Worm (Caenorhabditis elegans) whole organism, young adult: ENCODE results near the gene Y48B6A.10.
A peak's percentile ranks its signal among the peaks of the same experiment; 100 is the strongest.

Experiments
- C06A6.2 ChIP-seq: fragments of 200-800 bp; sonication (Bioruptor generic); conservative IDR thresholded peaks from 2 replicates; pipeline ENCODE4 v1.3.6; 2022; ENCODE audit warnings: missing genetic modification characterization, missing compliant biosample characterization
- C17E4.6 ChIP-seq: fragments of 200-800 bp; sonication (Bioruptor generic); IDR thresholded peaks from 2 replicates; pipeline ENCODE4 v1.3.6; 2022; ENCODE audit warnings: missing genetic modification reagents, missing genetic modification characterization, missing compliant biosample characterization
- F37B4.10 ChIP-seq: fragments of 200-800 bp; sonication (Bioruptor generic); IDR thresholded peaks from 2 replicates; pipeline ENCODE4 v1.3.6; 2022; ENCODE audit warnings: missing genetic modification characterization, missing compliant biosample characterization
- F39B2.1 ChIP-seq: fragments of 200-800 bp; sonication (Bioruptor generic); IDR thresholded peaks from 2 replicates; pipeline ENCODE4 v1.3.6; 2022; ENCODE audit warnings: missing genetic modification reagents, missing genetic modification characterization, missing compliant biosample characterization
- Y56A3A.18 ChIP-seq: fragments of 200-800 bp; sonication (Bioruptor generic); IDR thresholded peaks from 2 replicates; pipeline ENCODE4 v1.3.6; 2022; ENCODE audit warnings: missing genetic modification reagents, missing genetic modification characterization, missing compliant biosample characterization
- Y79H2A.3 ChIP-seq: fragments of 200-800 bp; sonication (Bioruptor generic); conservative IDR thresholded peaks from 2 replicates; pipeline ENCODE4 v1.3.6; 2022; ENCODE audit warnings: missing genetic modification reagents, missing genetic modification characterization, missing compliant biosample characterization
- ZK185.1 ChIP-seq: sonication (generic microtip); optimal IDR thresholded peaks from 2 replicates; lab custom pipeline; 2016; ENCODE audit warnings: mild to moderate bottlenecking, missing genetic modification characterization, missing compliant biosample characterization; ENCODE audit not compliant: poor library complexity, severe bottlenecking
- akir-1 ChIP-seq: fragments of 200-800 bp; sonication (Bioruptor generic); optimal IDR thresholded peaks from 2 replicates; lab custom pipeline; 2018; ENCODE audit warnings: mild to moderate bottlenecking, missing genetic modification characterization, moderate library complexity, missing compliant biosample characterization
- ama-1 ChIP-seq, 3 experiments: fragments of 150-350 bp in 1 of 3; sonication (generic microtip) in 2 of 3; optimal IDR thresholded peaks; 2 replicates each; lab custom pipeline; 2014 to 2018; ENCODE audit warnings: missing biosample characterization in 2 of 3, missing genetic modification characterization in 2 of 3, missing genetic modification reagents in 2 of 3
- attf-5 ChIP-seq: fragments of 200-800 bp; sonication (Bioruptor generic); optimal IDR thresholded peaks from 2 replicates; lab custom pipeline; 2018; ENCODE audit warnings: mild to moderate bottlenecking, missing genetic modification characterization, missing compliant biosample characterization
- bed-2 ChIP-seq: fragments of 200-800 bp; sonication (Bioruptor generic); IDR thresholded peaks from 2 replicates; pipeline ENCODE4 v1.3.6; 2022; ENCODE audit warnings: missing genetic modification reagents, missing genetic modification characterization, missing compliant biosample characterization
- cebp-1 ChIP-seq, 2 experiments: fragments of 200-800 bp in 1 of 2; sonication (Bioruptor generic) in 1 of 2; sonication (generic microtip) in 1 of 2; IDR thresholded peaks in 1 of 2; optimal IDR thresholded peaks in 1 of 2; 2 replicates each; pipeline versions ENCODE4 v1.3.6 to Lab custom; 2017 to 2022; ENCODE audit warnings: missing compliant biosample characterization in 2 of 2, missing genetic modification characterization in 2 of 2, mild to moderate bottlenecking in 1 of 2, missing genetic modification reagents in 1 of 2, moderate library complexity in 1 of 2
- die-1 ChIP-seq: sonication (generic microtip); optimal IDR thresholded peaks from 2 replicates; lab custom pipeline; 2016; ENCODE audit warnings: missing genotype, mild to moderate bottlenecking, missing genetic modification characterization, missing compliant biosample characterization
- dox-1 ChIP-seq: fragments of 200-800 bp; sonication (Bioruptor generic); IDR thresholded peaks from 2 replicates; pipeline ENCODE4 v1.3.6; 2022; ENCODE audit warnings: missing genetic modification reagents, missing genetic modification characterization, missing compliant biosample characterization
- egl-18 ChIP-seq: fragments of 200-800 bp; sonication (Bioruptor generic); IDR thresholded peaks from 2 replicates; pipeline ENCODE4 v1.3.6; 2022; ENCODE audit warnings: missing genetic modification reagents, missing genetic modification characterization, missing compliant biosample characterization
- egl-44 ChIP-seq: fragments of 200-800 bp; sonication (Bioruptor generic); IDR thresholded peaks from 2 replicates; pipeline ENCODE4 v1.3.6; 2022; ENCODE audit warnings: missing genetic modification reagents, missing genetic modification characterization, missing compliant biosample characterization
- egrh-3 ChIP-seq: fragments of 200-800 bp; sonication (Bioruptor generic); IDR thresholded peaks from 2 replicates; pipeline ENCODE4 v1.3.6; 2022; ENCODE audit warnings: missing genetic modification reagents, missing genetic modification characterization, missing compliant biosample characterization
- ets-4 ChIP-seq: fragments of 200-800 bp; sonication (Bioruptor generic); optimal IDR thresholded peaks from 2 replicates; lab custom pipeline; 2018; ENCODE audit warnings: mild to moderate bottlenecking, missing genetic modification characterization, missing compliant biosample characterization
- fkh-3 ChIP-seq: sonication (generic microtip); optimal IDR thresholded peaks from 2 replicates; lab custom pipeline; 2016; ENCODE audit warnings: mild to moderate bottlenecking, missing genetic modification characterization, missing compliant biosample characterization
- gei-17 ChIP-seq: fragments of 200-800 bp; sonication (Bioruptor generic); optimal IDR thresholded peaks from 2 replicates; lab custom pipeline; 2018; ENCODE audit warnings: mild to moderate bottlenecking, missing genetic modification characterization, missing compliant biosample characterization
- hmg-1.2 ChIP-seq: fragments of 200-800 bp; sonication (Bioruptor generic); IDR thresholded peaks from 2 replicates; pipeline ENCODE4 v1.3.6; 2022; ENCODE audit warnings: missing genetic modification reagents, missing genetic modification characterization, missing compliant biosample characterization
- hsf-1 ChIP-seq: fragments of 200-800 bp; sonication (Bioruptor generic); IDR thresholded peaks from 2 replicates; pipeline ENCODE4 v1.3.6; 2022; ENCODE audit warnings: missing genetic modification reagents, missing genetic modification characterization, missing compliant biosample characterization
- lin-35 ChIP-seq, 3 experiments: fragments of 150-350 bp in 2 of 3; sonication (generic microtip) in 1 of 3; optimal IDR thresholded peaks; 2 replicates each; lab custom pipeline; 2014 to 2018; ENCODE audit warnings: missing biosample characterization in 3 of 3, missing genetic modification characterization in 3 of 3, missing genetic modification reagents in 3 of 3
- lin-40 ChIP-seq: sonication (generic microtip); optimal IDR thresholded peaks from 2 replicates; lab custom pipeline; 2016; ENCODE audit warnings: missing genetic modification characterization, mild to moderate bottlenecking, missing compliant biosample characterization, missing genotype, missing genetic modification reagents
- lin-54 ChIP-seq: fragments of 200-800 bp; sonication (Bioruptor generic); optimal IDR thresholded peaks from 2 replicates; lab custom pipeline; 2018; ENCODE audit warnings: mild to moderate bottlenecking, missing genetic modification characterization, missing compliant biosample characterization
- lir-1 ChIP-seq: fragments of 200-800 bp; sonication (Bioruptor generic); conservative IDR thresholded peaks from 2 replicates; pipeline ENCODE4 v1.3.6; 2022; ENCODE audit warnings: missing genetic modification reagents, missing genetic modification characterization, missing compliant biosample characterization
- mcd-1 ChIP-seq: fragments of 200-800 bp; sonication (Bioruptor generic); IDR thresholded peaks from 2 replicates; pipeline ENCODE4 v1.3.6; 2022; ENCODE audit warnings: missing genetic modification reagents, missing genetic modification characterization, missing compliant biosample characterization
- mxl-1 ChIP-seq: sonication (generic microtip); optimal IDR thresholded peaks from 2 replicates; lab custom pipeline; 2016; ENCODE audit warnings: missing genetic modification characterization, missing compliant biosample characterization
- nfyb-1 ChIP-seq: fragments of 200-800 bp; sonication (Bioruptor generic); IDR thresholded peaks from 2 replicates; pipeline ENCODE4 v1.3.6; 2022; ENCODE audit warnings: missing genetic modification reagents, missing genetic modification characterization, missing compliant biosample characterization
- nhr-80 ChIP-seq: sonication (generic microtip); optimal IDR thresholded peaks from 2 replicates; lab custom pipeline; 2016; ENCODE audit warnings: missing genetic modification characterization, missing compliant biosample characterization
- pbrm-1 ChIP-seq: fragments of 200-800 bp; sonication (Bioruptor generic); IDR thresholded peaks from 2 replicates; pipeline ENCODE4 v1.3.6; 2022; ENCODE audit warnings: missing genetic modification reagents, missing genetic modification characterization, missing compliant biosample characterization
- rcor-1 ChIP-seq: fragments of 200-800 bp; sonication (Bioruptor generic); IDR thresholded peaks from 2 replicates; pipeline ENCODE4 v1.3.6; 2022; ENCODE audit warnings: missing genetic modification reagents, missing genetic modification characterization, missing compliant biosample characterization
- repo-1 ChIP-seq: sonication (generic microtip); optimal IDR thresholded peaks from 2 replicates; lab custom pipeline; 2017; ENCODE audit warnings: mild to moderate bottlenecking, missing genetic modification characterization, missing compliant biosample characterization
- snpc-4 ChIP-seq, 5 experiments: fragments of 150-350 bp in 1 of 5; sonication (generic microtip) in 4 of 5; optimal IDR thresholded peaks; 2 replicates each; lab custom pipeline; 2014 to 2018; ENCODE audit warnings: missing genetic modification characterization in 5 of 5, missing biosample characterization in 3 of 5, antibody characterized with exemption in 2 of 5, mild to moderate bottlenecking in 2 of 5, missing compliant biosample characterization in 2 of 5, missing genotype in 2 of 5, moderate library complexity in 2 of 5, missing genetic modification reagents in 1 of 5
- unc-62 ChIP-seq: fragments of 150-350 bp; optimal IDR thresholded peaks from 2 replicates; lab custom pipeline; 2014; ENCODE audit warnings: missing biosample characterization, missing genetic modification reagents, missing genetic modification characterization
- zfh-2 ChIP-seq: fragments of 200-800 bp; sonication (Bioruptor generic); conservative IDR thresholded peaks from 2 replicates; pipeline ENCODE4 v1.3.6; 2022; ENCODE audit warnings: missing genetic modification reagents, missing genetic modification characterization, missing compliant biosample characterization
- ztf-18 ChIP-seq: sonication (generic microtip); optimal IDR thresholded peaks from 2 replicates; lab custom pipeline; 2016; ENCODE audit warnings: missing genotype, mild to moderate bottlenecking, missing genetic modification characterization, missing compliant biosample characterization

The Y48B6A.10 gene

DNA sequence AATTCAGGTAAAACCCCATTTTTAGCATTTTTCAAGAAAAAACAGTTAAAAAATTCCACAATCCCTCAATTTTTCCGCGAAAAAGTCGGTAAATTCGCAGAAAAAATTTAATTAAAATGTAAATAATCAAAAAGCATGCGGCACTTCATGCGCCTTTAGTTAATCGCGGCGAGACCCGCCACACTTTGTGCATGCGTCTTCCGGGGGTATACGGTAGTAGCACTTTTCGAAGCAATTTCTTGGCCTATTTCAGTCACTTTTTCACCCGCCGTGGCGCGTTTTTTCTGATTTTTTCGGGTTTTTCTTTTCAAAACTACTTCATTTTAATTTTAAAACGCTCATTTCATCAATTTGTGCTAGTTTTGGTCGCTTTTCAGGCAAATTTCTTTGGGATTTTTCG is 33.0 kb downstream of the Y48B6A.10 start (continued):
- TF ChIP-seq egl-44 (GFP tag; lab: Robert Waterston, UW) (no peak), fkh-3 (tag; lab: Kevin White, UChicago) (no peak), bed-2 (GFP tag; lab: Robert Waterston, UW) (no peak)

DNA sequence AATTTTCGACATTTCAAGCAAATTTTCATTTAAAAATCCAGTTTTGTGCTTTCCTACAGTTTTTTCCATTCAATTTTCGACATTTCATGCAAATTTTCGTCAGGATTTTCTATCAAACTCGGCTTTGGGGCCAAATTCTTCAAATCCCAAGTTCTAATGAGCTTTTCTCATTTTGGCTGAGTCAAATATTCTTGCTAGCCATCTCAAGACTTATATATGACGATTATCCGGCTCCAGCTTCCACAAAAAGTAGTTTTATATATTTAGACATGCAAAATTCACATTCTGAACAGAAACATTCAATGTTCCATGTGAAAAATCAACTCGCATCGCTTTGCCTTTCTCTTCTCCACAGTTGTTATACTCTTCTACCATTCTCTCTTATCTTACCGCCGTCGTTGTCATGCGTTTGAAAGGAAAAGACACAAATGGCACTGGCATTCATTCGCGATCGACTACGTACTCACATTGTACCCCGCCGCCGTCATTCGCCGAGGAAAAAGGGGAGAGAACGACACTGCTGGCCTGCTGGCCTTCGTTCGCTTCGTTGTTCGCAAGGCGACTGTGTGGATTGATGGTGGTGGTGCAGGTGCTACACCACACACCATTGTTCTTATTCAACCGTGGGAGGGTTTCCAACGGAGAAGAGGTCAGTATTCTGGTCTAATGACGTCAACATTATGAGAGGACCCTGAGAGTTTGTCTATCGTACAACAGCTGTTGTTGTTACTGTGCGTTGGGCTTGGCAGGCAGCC is 33.7 kb downstream of the Y48B6A.10 start:
- peak; percentile 23 for TF ChIP-seq lin-54 (GFP tag; lab: Kevin White, UChicago)
- 0 out of 2 replicates have a peak, but pooled peaks have one; percentile 26 for TF ChIP-seq hmg-1.2 (GFP tag; lab: Robert Waterston, UW)
- TF ChIP-seq hsf-1, result 0 out of 2 replicates have a peak, but pooled peaks have one; percentile 5
- TF ChIP-seq attf-5, result peak; percentile 29
- 0 out of 2 replicates have a peak, but pooled peaks have one; percentile 42 for TF ChIP-seq rcor-1 (GFP tag; lab: Robert Waterston, UW)
- TF ChIP-seq C17E4.6, result no peak
- 0 out of 2 replicates have a peak, but pooled peaks have one; percentile 11 for TF ChIP-seq Y79H2A.3 (GFP tag; lab: Robert Waterston, UW)
- peak; percentile 17; the same call in 1 of the 2 replicates for TF ChIP-seq egrh-3 (GFP tag; lab: Robert Waterston, UW)
- TF ChIP-seq nhr-80 (tag; lab: Kevin White, UChicago), result peak; percentile 90
- TF ChIP-seq snpc-4 (GFP tag; optimal IDR thresholded peaks at IDR 0.05; lab: Kevin White, UChicago), result no peak
- TF ChIP-seq snpc-4 (tag; optimal IDR thresholded peaks at IDR 0.05; lab: Kevin White, UChicago), result peak in 1 of 4 experiments; percentile 6
- TF ChIP-seq ets-4 (GFP tag; lab: Kevin White, UChicago), result peak; percentile 75
- no peak for TF ChIP-seq repo-1 (tag; lab: Kevin White, UChicago)
- no peak for TF ChIP-seq mxl-1 (tag; lab: Kevin White, UChicago)
- TF ChIP-seq mcd-1 (GFP tag; lab: Robert Waterston, UW), result peak; percentile 28; the same call in 1 of the 2 replicates
- TF ChIP-seq ztf-18 (tag; lab: Kevin White, UChicago), result peak; percentile 51
- TF ChIP-seq nfyb-1 (GFP tag; lab: Robert Waterston, UW), result peak; percentile 54; the same call in 1 of the 2 replicates
- peak; percentile 70 for TF ChIP-seq zfh-2
- TF ChIP-seq dox-1 (GFP tag; lab: Robert Waterston, UW), result peak; percentile 43; the same call in 1 of the 2 replicates
- TF ChIP-seq lin-40 (tag; lab: Kevin White, UChicago), result peak; percentile 4
- TF ChIP-seq unc-62, result peak; percentile 46
- no peak for TF ChIP-seq cebp-1 (GFP tag; IDR thresholded peaks at IDR 0.05; lab: Robert Waterston, UW)
- TF ChIP-seq cebp-1 (tag; optimal IDR thresholded peaks at IDR 0.05; lab: Kevin White, UChicago), result peak; percentile 33
- TF ChIP-seq die-1 (tag; lab: Kevin White, UChicago), result peak; percentile 18
- no peak for TF ChIP-seq akir-1 (GFP tag; lab: Kevin White, UChicago)
- TF ChIP-seq lir-1 (GFP tag; lab: Robert Waterston, UW), result no peak

DNA sequence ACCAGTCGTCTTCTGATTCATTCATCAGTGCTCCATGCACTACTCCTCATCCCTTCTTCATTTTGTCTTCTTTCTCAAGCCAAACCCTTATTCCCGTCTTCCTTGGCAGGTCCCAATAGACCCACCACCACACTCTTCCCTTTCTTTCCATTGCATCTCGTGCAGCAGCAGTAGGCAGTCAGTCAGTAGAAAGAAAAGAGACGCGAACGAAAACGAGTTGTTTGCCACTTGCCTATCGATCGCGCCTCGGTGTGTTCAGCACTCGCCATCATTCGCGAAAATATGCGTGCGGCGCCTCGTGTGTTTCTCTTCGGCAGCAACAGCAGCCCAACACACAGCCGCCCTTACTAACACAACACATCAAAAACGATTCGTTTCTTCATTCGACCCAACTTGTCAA is 35.3 kb downstream of the Y48B6A.10 start:
- TF ChIP-seq pbrm-1 (GFP tag; lab: Robert Waterston, UW), result peak; percentile 56; the same call in 1 of the 2 replicates
- peak; percentile 42 for TF ChIP-seq lin-54 (GFP tag; lab: Kevin White, UChicago)
- peak; percentile 43; the same call in 1 of the 2 replicates for TF ChIP-seq mcd-1 (GFP tag; lab: Robert Waterston, UW)
- no peak for TF ChIP-seq ama-1 (optimal IDR thresholded peaks at IDR 0.05; lab: Kevin White, UChicago)
- no peak for TF ChIP-seq ama-1 (GFP tag; optimal IDR thresholded peaks at IDR 0.05; lab: Kevin White, UChicago)
- TF ChIP-seq gei-17, result no peak
- TF ChIP-seq dox-1 (GFP tag; lab: Robert Waterston, UW), result peak; percentile 26; the same call in 1 of the 2 replicates
- TF ChIP-seq C06A6.2 (GFP tag; lab: Robert Waterston, UW), result 0 out of 2 replicates have a peak, but pooled peaks have one; percentile 36
- TF ChIP-seq egrh-3 (GFP tag; lab: Robert Waterston, UW), result peak; percentile 24
- TF ChIP-seq lin-40 (tag; lab: Kevin White, UChicago), result peak; percentile 15
- TF ChIP-seq nhr-80 (tag; lab: Kevin White, UChicago), result peak; percentile 42
- no peak for TF ChIP-seq F39B2.1 (GFP tag; lab: Robert Waterston, UW)
- TF ChIP-seq snpc-4 (GFP tag; optimal IDR thresholded peaks at IDR 0.05; lab: Kevin White, UChicago), result no peak
- TF ChIP-seq snpc-4 (tag; optimal IDR thresholded peaks at IDR 0.05; lab: Kevin White, UChicago), result peak in 1 of 4 experiments; percentile 19
- no peak for TF ChIP-seq cebp-1 (GFP tag; IDR thresholded peaks at IDR 0.05; lab: Robert Waterston, UW)
- TF ChIP-seq cebp-1 (tag; optimal IDR thresholded peaks at IDR 0.05; lab: Kevin White, UChicago), result peak; percentile 33
- no peak for TF ChIP-seq F37B4.10
- peak; percentile 46; the same call in 1 of the 2 replicates for TF ChIP-seq zfh-2
- TF ChIP-seq egl-18 (GFP tag; lab: Robert Waterston, UW), result 0 out of 2 replicates have a peak, but pooled peaks have one; percentile 44
- no peak for TF ChIP-seq ZK185.1
- peak; percentile 48 for TF ChIP-seq attf-5
- TF ChIP-seq Y56A3A.18 (GFP tag; lab: Robert Waterston, UW), result 0 out of 2 replicates have a peak, but pooled peaks have one; percentile 24
- peak; percentile 50; the same call in 1 of the 2 replicates for TF ChIP-seq rcor-1 (GFP tag; lab: Robert Waterston, UW)
- peak; percentile 22; the same call in 1 of the 2 replicates for TF ChIP-seq hmg-1.2 (GFP tag; lab: Robert Waterston, UW)
- peak in 1 of 3 experiments; percentile 0 for TF ChIP-seq lin-35 (GFP tag; optimal IDR thresholded peaks at IDR 0.05; lab: Kevin White, UChicago)
- TF ChIP-seq, all 124 proteins: peak for 17
